Fruit fly (Drosophila melanogaster) whole organism, embryonic: ENCODE results near the gene CG7579.
A peak's percentile ranks its signal among the peaks of the same experiment; 100 is the strongest.

Experiments used
- Ada2b ChIP-seq: fragments of 200-800 bp; sonication (Bioruptor generic); IDR thresholded peaks from 2 replicates; pipeline ENCODE4 v1.3.6; 2022; ENCODE audit warnings: missing biosample characterization, missing genetic modification characterization
- CG10267 ChIP-seq: fragments of 200-800 bp; sonication (Bioruptor generic); optimal IDR thresholded peaks from 2 replicates; lab custom pipeline; 2018; ENCODE audit warnings: missing biosample characterization, mild to moderate bottlenecking, missing genetic modification characterization, moderate library complexity
- CG10979 ChIP-seq: fragments of 200-800 bp; sonication (Bioruptor generic); optimal IDR thresholded peaks from 2 replicates; lab custom pipeline; 2018; ENCODE audit warnings: missing biosample characterization, mild to moderate bottlenecking, missing genetic modification characterization, moderate library complexity
- CG11093 ChIP-seq: fragments of 200-800 bp; sonication (Bioruptor generic); IDR thresholded peaks from 3 replicates; pipeline ENCODE4 v1.3.6; 2022; ENCODE audit warnings: missing biosample characterization, missing genetic modification characterization
- CG12744 ChIP-seq: fragments of 200-800 bp; sonication (Bioruptor generic); optimal IDR thresholded peaks from 2 replicates; lab custom pipeline; 2016; ENCODE audit warnings: missing biosample characterization, missing genetic modification characterization
- CG13287 ChIP-seq: fragments of 200-800 bp; sonication (Bioruptor generic); IDR thresholded peaks from 2 replicates; pipeline ENCODE4 v1.3.6; 2022; ENCODE audit warnings: missing biosample characterization, missing genetic modification characterization; ENCODE audit not compliant: partially characterized antibody
- CG15073 ChIP-seq: fragments of 200-800 bp; sonication (Bioruptor generic); optimal IDR thresholded peaks from 2 replicates; lab custom pipeline; 2016; ENCODE audit warnings: missing biosample characterization, missing genetic modification characterization
- CG15696 ChIP-seq: fragments of 200-800 bp; sonication (Bioruptor generic); optimal IDR thresholded peaks from 2 replicates; lab custom pipeline; 2019; ENCODE audit warnings: missing biosample characterization, mild to moderate bottlenecking, missing genetic modification characterization, moderate library complexity
- CG17361 ChIP-seq: fragments of 200-800 bp; sonication (Bioruptor generic); IDR thresholded peaks from 3 replicates; pipeline ENCODE4 v1.3.6; 2022; ENCODE audit warnings: missing biosample characterization, missing genetic modification characterization
- CG17829 ChIP-seq: fragments of 200-800 bp; optimal IDR thresholded peaks from 2 replicates; lab custom pipeline; 2019; ENCODE audit warnings: missing biosample characterization, mild to moderate bottlenecking, missing genetic modification characterization, moderate library complexity
- CG18262 ChIP-seq: fragments of 200-800 bp; optimal IDR thresholded peaks from 3 replicates; lab custom pipeline; 2019; ENCODE audit warnings: missing biosample characterization, mild to moderate bottlenecking, missing genetic modification characterization, moderate library complexity
- CG2712 ChIP-seq: fragments of 200-800 bp; optimal IDR thresholded peaks from 3 replicates; lab custom pipeline; 2019; ENCODE audit warnings: missing biosample characterization, mild to moderate bottlenecking, missing genetic modification characterization, moderate library complexity
- CG31365 ChIP-seq: fragments of 200-800 bp; sonication (Bioruptor generic); optimal IDR thresholded peaks from 2 replicates; lab custom pipeline; 2018; ENCODE audit warnings: missing biosample characterization, mild to moderate bottlenecking, missing genetic modification characterization
- CG3726 ChIP-seq: fragments of 200-800 bp; sonication (Bioruptor generic); IDR thresholded peaks from 3 replicates; pipeline ENCODE4, ENCODE4 v1.3.6; 2022; ENCODE audit warnings: missing biosample characterization, missing genetic modification characterization
- CG4360 ChIP-seq: fragments of 200-800 bp; sonication (Bioruptor generic); IDR thresholded peaks from 2 replicates; pipeline ENCODE4 v1.3.6; 2022; ENCODE audit warnings: missing biosample characterization, missing genetic modification characterization
- CG6813 ChIP-seq: fragments of 200-800 bp; sonication (Bioruptor generic); optimal IDR thresholded peaks from 2 replicates; lab custom pipeline; 2017; ENCODE audit warnings: missing biosample characterization, missing genetic modification characterization, mild to moderate bottlenecking, moderate library complexity, missing genetic modification reagents
- CG7372 ChIP-seq: fragments of 200-800 bp; sonication (Bioruptor generic); IDR thresholded peaks from 2 replicates; pipeline ENCODE4 v1.3.6; 2022; ENCODE audit warnings: missing biosample characterization, missing genetic modification characterization
- CG7786 ChIP-seq: fragments of 200-800 bp; sonication (Bioruptor generic); optimal IDR thresholded peaks from 2 replicates; lab custom pipeline; 2016; ENCODE audit warnings: missing biosample characterization, missing genetic modification characterization
- CG8089 ChIP-seq: fragments of 200-800 bp; sonication (Bioruptor generic); optimal IDR thresholded peaks from 3 replicates; lab custom pipeline; 2016; ENCODE audit warnings: missing biosample characterization, missing genetic modification characterization
- CG8924 ChIP-seq: fragments of 200-800 bp; optimal IDR thresholded peaks from 3 replicates; lab custom pipeline; 2019; ENCODE audit warnings: missing biosample characterization, mild to moderate bottlenecking, missing genetic modification characterization, moderate library complexity
- Drgx ChIP-seq: fragments of 200-800 bp; sonication (Bioruptor generic); IDR thresholded peaks from 2 replicates; pipeline ENCODE4 v1.3.6; 2022; ENCODE audit warnings: missing biosample characterization, missing genetic modification characterization
- Meics ChIP-seq: fragments of 200-800 bp; sonication (Bioruptor generic); optimal IDR thresholded peaks from 2 replicates; lab custom pipeline; 2017; ENCODE audit warnings: missing biosample characterization, mild to moderate bottlenecking, missing genetic modification characterization
- Xrp1 ChIP-seq: fragments of 200-800 bp; sonication (Bioruptor generic); IDR thresholded peaks from 2 replicates; pipeline ENCODE4 v1.3.6; 2022; ENCODE audit warnings: missing biosample characterization, missing genetic modification characterization
- ara ChIP-seq: fragments of 200-800 bp; sonication (Bioruptor generic); IDR thresholded peaks from 2 replicates; pipeline ENCODE4 v1.3.6; 2022; ENCODE audit warnings: missing biosample characterization, missing genetic modification characterization
- dysf ChIP-seq: fragments of 200-800 bp; sonication (Bioruptor generic); IDR thresholded peaks from 3 replicates; pipeline ENCODE4 v1.3.6; 2022; ENCODE audit warnings: missing biosample characterization, missing genetic modification characterization
- esg ChIP-seq: fragments of 200-800 bp; sonication (Bioruptor generic); conservative IDR thresholded peaks from 2 replicates; pipeline ENCODE4 v1.3.6; 2022; ENCODE audit warnings: missing biosample characterization, missing genetic modification characterization
- fd102C ChIP-seq: fragments of 200-800 bp; sonication (Bioruptor generic); optimal IDR thresholded peaks from 2 replicates; lab custom pipeline; 2018; ENCODE audit warnings: missing biosample characterization, mild to moderate bottlenecking, missing genetic modification characterization, moderate library complexity
- gem ChIP-seq: fragments of 200-800 bp; sonication (Bioruptor generic); optimal IDR thresholded peaks from 2 replicates; lab custom pipeline; 2019; ENCODE audit warnings: missing biosample characterization, mild to moderate bottlenecking, missing genetic modification characterization, moderate library complexity
- jumu ChIP-seq: fragments of 200-800 bp; sonication (Bioruptor generic); optimal IDR thresholded peaks from 3 replicates; lab custom pipeline; 2016; ENCODE audit warnings: missing biosample characterization, missing genetic modification characterization
- lola ChIP-seq, 3 experiments: fragments of >200 bp in 2 of 3; fragments of 200-800 bp in 1 of 3; sonication (Bioruptor generic) in 1 of 3; optimal IDR thresholded peaks; 2 replicates each; lab custom pipeline; 2017 to 2019; ENCODE audit warnings: missing biosample characterization in 3 of 3, missing genetic modification characterization in 3 of 3, mild to moderate bottlenecking in 1 of 3, moderate library complexity in 1 of 3
- mirr ChIP-seq: fragments of 200-800 bp; sonication (Bioruptor generic); optimal IDR thresholded peaks from 3 replicates; lab custom pipeline; 2018; ENCODE audit warnings: missing biosample characterization, mild to moderate bottlenecking, missing genetic modification characterization
- oc ChIP-seq: fragments of 200-800 bp; sonication (Bioruptor generic); optimal IDR thresholded peaks from 2 replicates; lab custom pipeline; 2018; ENCODE audit warnings: missing biosample characterization, mild to moderate bottlenecking, missing genetic modification characterization, moderate library complexity
- org-1 ChIP-seq: fragments of 200-800 bp; sonication (Bioruptor generic); optimal IDR thresholded peaks from 2 replicates; lab custom pipeline; 2017; ENCODE audit warnings: missing biosample characterization, missing genetic modification characterization
- phol ChIP-seq: fragments of 200-800 bp; sonication (Bioruptor generic); optimal IDR thresholded peaks from 3 replicates; lab custom pipeline; 2018; ENCODE audit warnings: missing biosample characterization, mild to moderate bottlenecking, missing genetic modification characterization, moderate library complexity
- pita ChIP-seq: fragments of 200-800 bp; sonication (Bioruptor generic); optimal IDR thresholded peaks from 2 replicates; lab custom pipeline; 2017; ENCODE audit warnings: missing biosample characterization, mild to moderate bottlenecking, missing genetic modification characterization
- ranshi ChIP-seq: fragments of 200-800 bp; sonication (Bioruptor generic); IDR thresholded peaks from 2 replicates; pipeline ENCODE4 v1.3.6; 2022; ENCODE audit warnings: missing biosample characterization, missing genetic modification characterization
- sc ChIP-seq, 3 experiments: fragments of >200 bp in 2 of 3; fragments of 200-800 bp in 1 of 3; sonication (Bioruptor generic) in 1 of 3; optimal IDR thresholded peaks; 2 replicates in 2 of 3; 3 replicates in 1 of 3; lab custom pipeline; 2017; ENCODE audit warnings: mild to moderate bottlenecking in 1 of 3, missing biosample characterization in 1 of 3, missing genetic modification characterization in 1 of 3, missing genetic modification reagents in 1 of 3
- scrt ChIP-seq: fragments of 200-800 bp; sonication (Bioruptor generic); optimal IDR thresholded peaks from 2 replicates; lab custom pipeline; 2018; ENCODE audit warnings: missing biosample characterization, mild to moderate bottlenecking, missing genetic modification characterization, moderate library complexity
- sens ChIP-seq: fragments of 200-800 bp; sonication (Bioruptor generic); peaks from one replicate; lab custom pipeline; 2016; ENCODE audit warnings: missing biosample characterization, missing genetic modification characterization
- tll ChIP-seq, 2 experiments: fragments of 200-800 bp in 1 of 2; fragments of >200 bp in 1 of 2; sonication (Bioruptor generic) in 1 of 2; optimal IDR thresholded peaks; 2 replicates each; lab custom pipeline; 2017 to 2019; ENCODE audit warnings: missing biosample characterization in 2 of 2, missing genetic modification characterization in 2 of 2, mild to moderate bottlenecking in 1 of 2, moderate library complexity in 1 of 2
- trem ChIP-seq: fragments of 200-800 bp; optimal IDR thresholded peaks from 3 replicates; lab custom pipeline; 2019; ENCODE audit warnings: missing biosample characterization, mild to moderate bottlenecking, missing genetic modification characterization, moderate library complexity
- twi ChIP-seq: fragments of 200-800 bp; optimal IDR thresholded peaks from 2 replicates; lab custom pipeline; 2019; ENCODE audit warnings: missing biosample characterization, mild to moderate bottlenecking, missing genetic modification characterization, moderate library complexity
- zen ChIP-seq: fragments of 200-800 bp; sonication (Bioruptor generic); optimal IDR thresholded peaks from 3 replicates; lab custom pipeline; 2018; ENCODE audit warnings: missing biosample characterization, mild to moderate bottlenecking, missing genetic modification characterization, moderate library complexity
- zen2 ChIP-seq: fragments of 200-800 bp; sonication (Bioruptor generic); IDR thresholded peaks from 3 replicates; pipeline ENCODE4 v1.3.6; 2022; ENCODE audit warnings: missing biosample characterization, missing genetic modification characterization; ENCODE audit not compliant: partially characterized antibody
- zf30C ChIP-seq: fragments of 200-800 bp; sonication (Bioruptor generic); optimal IDR thresholded peaks from 3 replicates; lab custom pipeline; 2018; ENCODE audit warnings: missing biosample characterization, mild to moderate bottlenecking, missing genetic modification characterization

Gene CG7579

dm6 chr3L:15683345-15683922, at the start of gene CG7579, which contains the start of gene Pgant8:
Gene CG7579 (minus strand): TSS chr3L:15683445.
Gene Pgant8 (plus strand): TSS chr3L:15683872.
- TF ChIP-seq oc (tag; lab: Kevin White, UChicago) (peak; percentile 67), Drgx (no peak)

dm6 chr3L:15731832-15732506, 48.7 kb upstream of the CG7579 start:
- peak; percentile 3 for TF ChIP-seq trem (tag; lab: Kevin White, UChicago)
- no peak for TF ChIP-seq CG8089 (GFP tag; lab: Kevin White, UChicago)
- peak; percentile 19 for TF ChIP-seq phol (tag; lab: Kevin White, UChicago)
- TF ChIP-seq CG11093 (GFP tag; lab: Robert Waterston, UW) = no peak
- TF ChIP-seq lola (GFP tag; optimal IDR thresholded peaks at IDR 0.05; lab: Kevin White, UChicago) = peak in 1 of 3 experiments; percentile 32
- TF ChIP-seq Meics (GFP tag; lab: Kevin White, UChicago) = no peak
- TF ChIP-seq CG8924 = peak; percentile 33
- TF ChIP-seq CG12744 (GFP tag; lab: Kevin White, UChicago) = no peak
- TF ChIP-seq fd102C (GFP tag; lab: Kevin White, UChicago) = peak; percentile 32
- peak; percentile 53 for TF ChIP-seq CG15696
- TF ChIP-seq gem (tag; lab: Kevin White, UChicago) = peak; percentile 32
- no peak for TF ChIP-seq CG17361 (GFP tag; lab: Robert Waterston, UW)
- no peak for TF ChIP-seq CG15073 (GFP tag; lab: Kevin White, UChicago)
- peak; percentile 40; the same call in 1 of the 2 replicates for TF ChIP-seq Xrp1 (GFP tag; lab: Robert Waterston, UW)
- no peak for TF ChIP-seq CG7372 (GFP tag; lab: Robert Waterston, UW)
- no peak for TF ChIP-seq CG3726 (GFP tag; lab: Robert Waterston, UW)
- TF ChIP-seq CG31365 (tag; lab: Kevin White, UChicago) = no peak
- no peak for TF ChIP-seq jumu (GFP tag; lab: Kevin White, UChicago)
- no peak for TF ChIP-seq scrt
- TF ChIP-seq CG10979 (tag; lab: Kevin White, UChicago) = peak; percentile 45
- peak; percentile 34 for TF ChIP-seq CG2712 (tag; lab: Kevin White, UChicago)
- peak in 1 of 2 experiments; percentile 67 for TF ChIP-seq tll (GFP tag; optimal IDR thresholded peaks at IDR 0.05; lab: Kevin White, UChicago)
- peak; percentile 35 for TF ChIP-seq CG17829
- 0 out of 2 replicates have a peak, but pooled peaks have one; percentile 18 for TF ChIP-seq ara
- no peak for TF ChIP-seq sc (optimal IDR thresholded peaks at IDR 0.05; lab: Kevin White, UChicago)
- no peak for TF ChIP-seq sc (GFP tag; optimal IDR thresholded peaks at IDR 0.05; lab: Kevin White, UChicago)
- no peak for TF ChIP-seq org-1 (GFP tag; lab: Kevin White, UChicago)
- TF ChIP-seq zen2 (GFP tag; lab: Robert Waterston, UW) = no peak
- no peak for TF ChIP-seq pita (GFP tag; lab: Kevin White, UChicago)
- TF ChIP-seq zf30C (GFP tag; lab: Kevin White, UChicago) = peak; percentile 66
- peak; percentile 26 for TF ChIP-seq CG10267 (tag; lab: Kevin White, UChicago)
- no peak for TF ChIP-seq mirr (GFP tag; lab: Kevin White, UChicago)
- no peak for TF ChIP-seq dysf (GFP tag; lab: Robert Waterston, UW)
- TF ChIP-seq ranshi (GFP tag; lab: Robert Waterston, UW) = no peak
- TF ChIP-seq Ada2b (GFP tag; lab: Robert Waterston, UW) = no peak
- no peak for TF ChIP-seq CG7786 (GFP tag; lab: Kevin White, UChicago)
- TF ChIP-seq CG13287 (GFP tag; lab: Robert Waterston, UW) = no peak
- TF ChIP-seq zen (tag; lab: Kevin White, UChicago) = peak; percentile 52
- peak; percentile 63 for TF ChIP-seq CG4360
- peak; percentile 27 for TF ChIP-seq CG18262 (tag; lab: Kevin White, UChicago)
- peak; percentile 45 for TF ChIP-seq sens (GFP tag; lab: Kevin White, UChicago)
- no peak for TF ChIP-seq CG6813 (GFP tag; lab: Kevin White, UChicago)
- TF ChIP-seq twi (tag; lab: Kevin White, UChicago) = peak; percentile 93
- TF ChIP-seq esg (GFP tag; lab: Robert Waterston, UW) = no peak
